Comparison of ENCODE assay signal across 1 fruit fly cellular context in the genomic region with DNA sequence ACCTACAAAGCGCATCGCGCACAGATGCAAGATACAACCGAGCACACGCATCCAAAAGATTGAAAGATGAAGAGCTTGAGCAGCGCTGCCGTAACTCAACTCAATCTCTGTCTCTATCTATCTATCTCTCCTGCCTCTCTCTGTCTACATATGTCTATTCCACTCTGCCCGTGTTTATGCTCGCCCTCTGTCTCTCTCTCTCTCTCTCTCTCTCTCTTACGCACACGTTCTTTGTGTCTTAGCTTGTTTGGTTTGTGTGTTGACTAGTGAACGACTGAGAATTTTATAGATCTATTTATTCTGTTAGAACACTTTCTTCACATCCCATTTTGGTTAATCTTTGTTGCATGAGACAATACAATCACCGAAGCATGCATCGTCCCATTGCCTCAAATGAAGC.
TF ChIP-seq lines count a peak whose summit lies in the region.

No protein-coding gene starts in this region.

TF ChIP-seq in whole organism, embryonic, 481 proteins besides CTCF, POLR2A, EP300 and RAD21 (continued from another document and continues in another):
- TF ChIP-seq disco-r (GFP tag; optimal IDR thresholded peaks at IDR 0.05; lab: Kevin White, UChicago) (no peak), CG3163 (GFP tag; optimal IDR thresholded peaks at IDR 0.05; lab: Kevin White, UChicago) (no peak), Elba2 (GFP tag; optimal IDR thresholded peaks at IDR 0.05; lab: Kevin White, UChicago) (no peak), CG32767 (GFP tag; IDR thresholded peaks at IDR 0.05; lab: Robert Waterston, UW) (no peak), peb (GFP tag; IDR thresholded peaks at IDR 0.05; lab: Robert Waterston, UW) (no peak), cato (GFP tag; optimal IDR thresholded peaks at IDR 0.05; lab: Kevin White, UChicago; ENCODE audit: borderline replicate concordance) (no peak), pan (optimal IDR thresholded peaks at IDR 0.05; lab: Kevin White, UChicago) (no peak), pan (GFP tag; optimal IDR thresholded peaks at IDR 0.05 in 1 of 2, IDR thresholded peaks at IDR 0.05 in 1 of 2) (no peak), wdn (GFP tag; IDR thresholded peaks at IDR 0.05; lab: Robert Waterston, UW) (no peak), gfzf (GFP tag; optimal IDR thresholded peaks at IDR 0.05; lab: Kevin White, UChicago) (no peak), Camta (GFP tag; optimal IDR thresholded peaks at IDR 0.05; lab: Kevin White, UChicago) (no peak), knrl (GFP tag; IDR thresholded peaks at IDR 0.05; lab: Robert Waterston, UW; ENCODE audit: partially characterized antibody) (no peak), Antp (GFP tag; optimal IDR thresholded peaks at IDR 0.05; lab: Kevin White, UChicago) (no peak), CG2678 (tag; optimal IDR thresholded peaks at IDR 0.05; lab: Kevin White, UChicago) (no peak), ham (GFP tag; IDR thresholded peaks at IDR 0.05; lab: Robert Waterston, UW) (no peak), CG13287 (GFP tag; IDR thresholded peaks at IDR 0.05; lab: Robert Waterston, UW; ENCODE audit: partially characterized antibody) (no peak), CG16863 (GFP tag; optimal IDR thresholded peaks at IDR 0.05; lab: Kevin White, UChicago) (no peak), CG15011 (GFP tag; optimal IDR thresholded peaks at IDR 0.05; lab: Kevin White, UChicago) (no peak), caup (GFP tag; optimal IDR thresholded peaks at IDR 0.05; lab: Kevin White, UChicago; ENCODE audit: severe bottlenecking) (no peak), jumu (GFP tag; optimal IDR thresholded peaks at IDR 0.05; lab: Kevin White, UChicago) (no peak), Hmx (GFP tag; optimal IDR thresholded peaks at IDR 0.05; lab: Kevin White, UChicago) (no peak), gcm (GFP tag; optimal IDR thresholded peaks at IDR 0.05; lab: Kevin White, UChicago) (no peak), abd-A (tag; optimal IDR thresholded peaks at IDR 0.05; lab: Kevin White, UChicago) (no peak), CG8359 (GFP tag; optimal IDR thresholded peaks at IDR 0.05; lab: Kevin White, UChicago; ENCODE audit: borderline replicate concordance) (no peak), MBD-R2 (GFP tag; IDR thresholded peaks at IDR 0.05; lab: Robert Waterston, UW) (no peak), CG11696 (GFP tag; IDR thresholded peaks at IDR 0.05; lab: Robert Waterston, UW) (no peak), luna (GFP tag; optimal IDR thresholded peaks at IDR 0.05; lab: Kevin White, UChicago) (no peak), CG2116 (GFP tag; optimal IDR thresholded peaks at IDR 0.05; lab: Kevin White, UChicago) (no peak), slbo (GFP tag; IDR thresholded peaks at IDR 0.05; lab: Robert Waterston, UW) (no peak), HmgD (GFP tag; optimal IDR thresholded peaks at IDR 0.05; lab: Kevin White, UChicago) (peak; percentile 4), CG17186 (GFP tag; optimal IDR thresholded peaks at IDR 0.05; lab: Kevin White, UChicago) (peak; percentile 8), Hr78 (GFP tag; optimal IDR thresholded peaks at IDR 0.05; lab: Kevin White, UChicago) (no peak), Sox100B (GFP tag; optimal IDR thresholded peaks at IDR 0.05; lab: Kevin White, UChicago) (no peak), CG12236 (GFP tag; optimal IDR thresholded peaks at IDR 0.05; lab: Kevin White, UChicago) (no peak), CrebB (tag; optimal IDR thresholded peaks at IDR 0.05; lab: Kevin White, UChicago) (no peak), CG6813 (GFP tag; optimal IDR thresholded peaks at IDR 0.05; lab: Kevin White, UChicago) (no peak), az2 (GFP tag; optimal IDR thresholded peaks at IDR 0.05; lab: Kevin White, UChicago) (no peak), bbx (GFP tag; IDR thresholded peaks at IDR 0.05; lab: Robert Waterston, UW; ENCODE audit: partially characterized antibody) (no peak), CG2199 (GFP tag; IDR thresholded peaks at IDR 0.05; lab: Robert Waterston, UW) (0 out of 3 replicates have a peak, but pooled peaks have one; percentile 66), HLH4C (GFP tag; IDR thresholded peaks at IDR 0.05; lab: Robert Waterston, UW; ENCODE audit: partially characterized antibody) (no peak), Deaf1 (tag; optimal IDR thresholded peaks at IDR 0.05; lab: Kevin White, UChicago) (no peak), CG3407 (GFP tag; optimal IDR thresholded peaks at IDR 0.05; lab: Kevin White, UChicago) (no peak), CG5245 (GFP tag; optimal IDR thresholded peaks at IDR 0.05; lab: Kevin White, UChicago) (no peak), gro (GFP tag; optimal IDR thresholded peaks at IDR 0.05; lab: Kevin White, UChicago) (no peak), seq (GFP tag; IDR thresholded peaks at IDR 0.05; lab: Robert Waterston, UW) (no peak), CG10431 (GFP tag; optimal IDR thresholded peaks at IDR 0.05; lab: Kevin White, UChicago) (no peak), CG11695 (GFP tag; IDR thresholded peaks at IDR 0.05; lab: Robert Waterston, UW) (no peak), CG4282 (GFP tag; optimal IDR thresholded peaks at IDR 0.05; lab: Kevin White, UChicago) (no peak), CG1832 (GFP tag; optimal IDR thresholded peaks at IDR 0.05; lab: Kevin White, UChicago) (peak; percentile 76), slp2 (GFP tag; optimal IDR thresholded peaks at IDR 0.05; lab: Kevin White, UChicago) (no peak), B-H1 (GFP tag; IDR thresholded peaks at IDR 0.05; lab: Robert Waterston, UW) (no peak), Doc3 (GFP tag; IDR thresholded peaks at IDR 0.05; lab: Robert Waterston, UW; ENCODE audit: partially characterized antibody) (no peak), CG17359 (tag; optimal IDR thresholded peaks at IDR 0.05; lab: Kevin White, UChicago) (no peak), CG15696 (tag; optimal IDR thresholded peaks at IDR 0.05; lab: Kevin White, UChicago) (peak; percentile 39), CG8281 (tag; optimal IDR thresholded peaks at IDR 0.05; lab: Kevin White, UChicago) (peak; percentile 22), CoRest (tag; optimal IDR thresholded peaks at IDR 0.05; lab: Kevin White, UChicago) (peak; percentile 46), CG2889 (GFP tag; IDR thresholded peaks at IDR 0.05; lab: Robert Waterston, UW) (no peak), Stat92E (GFP tag; optimal IDR thresholded peaks at IDR 0.05; lab: Kevin White, UChicago) (no peak), gem (tag; optimal IDR thresholded peaks at IDR 0.05; lab: Kevin White, UChicago) (peak; percentile 1), Nf-YC (tag; optimal IDR thresholded peaks at IDR 0.05; lab: Kevin White, UChicago) (no peak), CG3995 (GFP tag; optimal IDR thresholded peaks at IDR 0.05; lab: Kevin White, UChicago) (no peak), CG4424 (GFP tag; optimal IDR thresholded peaks at IDR 0.05; lab: Kevin White, UChicago) (no peak), CG10147 (GFP tag; optimal IDR thresholded peaks at IDR 0.05; lab: Kevin White, UChicago) (no peak), CG31441 (GFP tag; IDR thresholded peaks at IDR 0.05; lab: Robert Waterston, UW) (no peak), sd (tag; optimal IDR thresholded peaks at IDR 0.05; lab: Kevin White, UChicago) (no peak), unc-4 (GFP tag; IDR thresholded peaks at IDR 0.05; lab: Robert Waterston, UW; ENCODE audit: partially characterized antibody) (no peak), CG4854 (GFP tag; optimal IDR thresholded peaks at IDR 0.05; lab: Kevin White, UChicago) (no peak), HLH3B (GFP tag; IDR thresholded peaks at IDR 0.05; lab: Robert Waterston, UW) (no peak), pb (GFP tag; optimal IDR thresholded peaks at IDR 0.05; lab: Kevin White, UChicago) (no peak), zfh1 (GFP tag; IDR thresholded peaks at IDR 0.05; lab: Robert Waterston, UW) (no peak), nom (GFP tag; optimal IDR thresholded peaks at IDR 0.05; lab: Kevin White, UChicago) (no peak), Meics (GFP tag; optimal IDR thresholded peaks at IDR 0.05; lab: Kevin White, UChicago) (no peak), CG18476 (GFP tag; optimal IDR thresholded peaks at IDR 0.05; lab: Kevin White, UChicago) (no peak), Sox102F (GFP tag; optimal IDR thresholded peaks at IDR 0.05; lab: Kevin White, UChicago) (no peak), Dbx (GFP tag; IDR thresholded peaks at IDR 0.05; lab: Robert Waterston, UW) (no peak), CG1603 (tag; optimal IDR thresholded peaks at IDR 0.05; lab: Kevin White, UChicago) (peak; percentile 13), grn (GFP tag; optimal IDR thresholded peaks at IDR 0.05; lab: Kevin White, UChicago) (peak; percentile 28), CG17361 (GFP tag; IDR thresholded peaks at IDR 0.05; lab: Robert Waterston, UW) (no peak), dmrt11E (tag; optimal IDR thresholded peaks at IDR 0.05; lab: Kevin White, UChicago) (peak; percentile 16), CG11456 (GFP tag; IDR thresholded peaks at IDR 0.05; lab: Robert Waterston, UW) (no peak), CG14014 (GFP tag; IDR thresholded peaks at IDR 0.05; lab: Robert Waterston, UW) (no peak), onecut (GFP tag; IDR thresholded peaks at IDR 0.05; lab: Robert Waterston, UW) (0 out of 2 replicates have a peak, but pooled peaks have one; percentile 14), CG30431 (GFP tag; optimal IDR thresholded peaks at IDR 0.05; lab: Kevin White, UChicago) (no peak), bowl (GFP tag; IDR thresholded peaks at IDR 0.05; lab: Robert Waterston, UW) (no peak), CG12104 (GFP tag; optimal IDR thresholded peaks at IDR 0.05; lab: Kevin White, UChicago) (no peak), nmo (GFP tag; optimal IDR thresholded peaks at IDR 0.05; lab: Kevin White, UChicago) (peak; percentile 23), Bgb (GFP tag; IDR thresholded peaks at IDR 0.05; lab: Robert Waterston, UW; ENCODE audit: partially characterized antibody) (0 out of 2 replicates have a peak, but pooled peaks have one; percentile 12), CG4730 (GFP tag; IDR thresholded peaks at IDR 0.05; lab: Robert Waterston, UW) (no peak), z (GFP tag; IDR thresholded peaks at IDR 0.05; lab: Robert Waterston, UW) (peak; percentile 91), Myb (GFP tag; optimal IDR thresholded peaks at IDR 0.05; lab: Kevin White, UChicago) (no peak), rib (GFP tag; IDR thresholded peaks at IDR 0.05; lab: Robert Waterston, UW) (no peak), CG14667 (GFP tag; IDR thresholded peaks at IDR 0.05; lab: Robert Waterston, UW) (no peak), Opbp (GFP tag; IDR thresholded peaks at IDR 0.05; lab: Robert Waterston, UW; ENCODE audit: partially characterized antibody) (no peak), fd96Cb (tag; optimal IDR thresholded peaks at IDR 0.05; lab: Kevin White, UChicago) (no peak), CG12769 (tag; optimal IDR thresholded peaks at IDR 0.05; lab: Kevin White, UChicago) (no peak), dysf (GFP tag; IDR thresholded peaks at IDR 0.05; lab: Robert Waterston, UW) (peak; percentile 12; the same call in 1 of the 3 replicates), NC2α (GFP tag; optimal IDR thresholded peaks at IDR 0.05; lab: Kevin White, UChicago) (no peak), Ets65A (GFP tag; lab: Kevin White, UChicago) (no peak), dmrt99B (tag; optimal IDR thresholded peaks at IDR 0.05; lab: Kevin White, UChicago) (no peak), kah (GFP tag; optimal IDR thresholded peaks at IDR 0.05; lab: Kevin White, UChicago) (no peak), nerfin-1 (tag; optimal IDR thresholded peaks at IDR 0.05; lab: Kevin White, UChicago) (peak; percentile 18), sug (tag; optimal IDR thresholded peaks at IDR 0.05; lab: Kevin White, UChicago) (no peak), pum (GFP tag; optimal IDR thresholded peaks at IDR 0.05; lab: Kevin White, UChicago) (no peak), bcd (GFP tag; optimal IDR thresholded peaks at IDR 0.05; lab: Kevin White, UChicago) (no peak), Max (GFP tag; optimal IDR thresholded peaks at IDR 0.05; lab: Kevin White, UChicago) (no peak), tap (tag; optimal IDR thresholded peaks at IDR 0.05; lab: Kevin White, UChicago) (no peak), CG6689 (GFP tag; IDR thresholded peaks at IDR 0.05; lab: Robert Waterston, UW) (no peak), p53 (GFP tag; optimal IDR thresholded peaks at IDR 0.05; lab: Kevin White, UChicago) (peak; percentile 25), CG6272 (GFP tag; IDR thresholded peaks at IDR 0.05; lab: Robert Waterston, UW) (no peak), Ssrp (tag; optimal IDR thresholded peaks at IDR 0.05; lab: Kevin White, UChicago) (no peak), CG12942 (GFP tag; optimal IDR thresholded peaks at IDR 0.05; lab: Kevin White, UChicago) (no peak), dpn (GFP tag; optimal IDR thresholded peaks at IDR 0.05; lab: Kevin White, UChicago) (no peak), CG15073 (GFP tag; optimal IDR thresholded peaks at IDR 0.05; lab: Kevin White, UChicago) (no peak), h (optimal IDR thresholded peaks at IDR 0.05; lab: Kevin White, UChicago) (no peak), Chrac-16 (GFP tag; optimal IDR thresholded peaks at IDR 0.05; lab: Kevin White, UChicago) (no peak), Dref (GFP tag; IDR thresholded peaks at IDR 0.05; lab: Robert Waterston, UW) (no peak), sr (GFP tag; IDR thresholded peaks at IDR 0.05; lab: Robert Waterston, UW) (peak; percentile 48; the same call in 1 of the 3 replicates), corto (GFP tag; optimal IDR thresholded peaks at IDR 0.05; lab: Kevin White, UChicago) (no peak), sc (optimal IDR thresholded peaks at IDR 0.05; lab: Kevin White, UChicago) (no peak), sc (GFP tag; optimal IDR thresholded peaks at IDR 0.05; lab: Kevin White, UChicago) (no peak), tx (GFP tag; optimal IDR thresholded peaks at IDR 0.05; lab: Kevin White, UChicago) (no peak), slou (GFP tag; optimal IDR thresholded peaks at IDR 0.05; lab: Kevin White, UChicago) (no peak), phol (tag; optimal IDR thresholded peaks at IDR 0.05; lab: Kevin White, UChicago) (no peak), CG10321 (GFP tag; IDR thresholded peaks at IDR 0.05; lab: Robert Waterston, UW) (peak; percentile 86), CG16779 (GFP tag; IDR thresholded peaks at IDR 0.05; lab: Robert Waterston, UW) (no peak), CG10565 (GFP tag; optimal IDR thresholded peaks at IDR 0.05; lab: Kevin White, UChicago) (no peak), psq (GFP tag; optimal IDR thresholded peaks at IDR 0.05; lab: Kevin White, UChicago) (no peak), CG2202 (tag; optimal IDR thresholded peaks at IDR 0.05; lab: Kevin White, UChicago) (peak; percentile 2), Med (GFP tag; lab: Kevin White, UChicago) (peak; percentile 55), CG10543 (GFP tag; optimal IDR thresholded peaks at IDR 0.05; lab: Kevin White, UChicago) (no peak), Dad (GFP tag; optimal IDR thresholded peaks at IDR 0.05; lab: Kevin White, UChicago) (no peak), CG9437 (GFP tag; optimal IDR thresholded peaks at IDR 0.05; lab: Kevin White, UChicago) (no peak), Hey (tag; optimal IDR thresholded peaks at IDR 0.05; lab: Kevin White, UChicago) (no peak)
